Fruit fly (Drosophila melanogaster): ENCODE data around the gene squ.

squ gene

DNA sequence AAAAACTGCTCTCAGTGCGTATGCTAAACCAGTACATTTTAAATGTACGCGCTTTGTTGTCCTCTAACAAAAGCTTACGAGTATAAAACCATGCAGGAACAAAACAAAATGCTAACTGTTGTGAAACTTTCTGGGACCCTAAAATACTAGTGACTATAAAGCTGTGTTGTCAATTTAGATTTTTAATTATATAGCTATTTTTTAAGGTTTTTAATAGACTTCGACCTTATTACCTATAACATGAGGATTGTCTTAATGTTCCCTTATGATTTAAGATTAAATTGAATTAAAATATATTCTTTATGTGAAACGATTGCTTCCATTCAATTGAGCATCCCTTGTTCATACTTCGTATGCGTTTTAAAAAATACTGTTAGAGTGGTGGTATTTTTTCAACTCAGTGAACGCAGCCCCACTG, 23.2 kb upstream of the squ start:
- TF ChIP-seq slou (GFP tag; optimal IDR thresholded peaks at IDR 0.05): peak; percentile 39
- TF ChIP-seq CG1647 (GFP tag; optimal IDR thresholded peaks at IDR 0.05): peak; percentile 34
- peak; percentile 73 for TF ChIP-seq lilli (GFP tag; optimal IDR thresholded peaks at IDR 0.05)
- TF ChIP-seq Fer2 (tag; optimal IDR thresholded peaks at IDR 0.05): peak; percentile 14
- TF ChIP-seq CG17829 (tag; optimal IDR thresholded peaks at IDR 0.05): peak; percentile 82
- TF ChIP-seq CG4617 (GFP tag; optimal IDR thresholded peaks at IDR 0.05; ENCODE audit: borderline replicate concordance): peak; percentile 44
- peak; percentile 10 for TF ChIP-seq CG10462 (GFP tag; optimal IDR thresholded peaks at IDR 0.05)
- TF ChIP-seq chif (GFP tag; optimal IDR thresholded peaks at IDR 0.05): peak; percentile 12 to 50
- peak; percentile 2 for TF ChIP-seq CG30431 (GFP tag; optimal IDR thresholded peaks at IDR 0.05)
- peak; percentile 6 for TF ChIP-seq CG10565 (GFP tag; optimal IDR thresholded peaks at IDR 0.05)
- TF ChIP-seq sima (GFP tag; optimal IDR thresholded peaks at IDR 0.05): no peak
- TF ChIP-seq CG6654 (GFP tag; optimal IDR thresholded peaks at IDR 0.05): no peak
- TF ChIP-seq CG17912 (GFP tag; optimal IDR thresholded peaks at IDR 0.05): no peak
- TF ChIP-seq CG14667 (GFP tag; IDR thresholded peaks at IDR 0.05): peak; percentile 78
- peak; percentile 72 for TF ChIP-seq lmd (GFP tag; IDR thresholded peaks at IDR 0.05)
- TF ChIP-seq D19A (tag; optimal IDR thresholded peaks at IDR 0.05): peak; percentile 53
- TF ChIP-seq kah (GFP tag; optimal IDR thresholded peaks at IDR 0.05): no peak
- peak; percentile 55 for TF ChIP-seq CG15514 (GFP tag; optimal IDR thresholded peaks at IDR 0.05)
- peak; percentile 44; the same call in 1 of the 2 replicates for TF ChIP-seq NFAT (GFP tag; IDR thresholded peaks at IDR 0.05)
- TF ChIP-seq CG7271 (tag; optimal IDR thresholded peaks at IDR 0.05): peak; percentile 32
- TF ChIP-seq CG13894 (tag; optimal IDR thresholded peaks at IDR 0.05): no peak
- TF ChIP-seq Pdp1 (GFP tag; optimal IDR thresholded peaks at IDR 0.05): peak; percentile 27 to 50
- no peak for TF ChIP-seq Lim3 (GFP tag; IDR thresholded peaks at IDR 0.05)
- TF ChIP-seq Dbx (GFP tag; IDR thresholded peaks at IDR 0.05): peak; percentile 81
- peak; percentile 87 for TF ChIP-seq CG12391 (tag; optimal IDR thresholded peaks at IDR 0.05)
- no peak for TF ChIP-seq eve (GFP tag; optimal IDR thresholded peaks at IDR 0.05)
- peak; percentile 27; the same call in 1 of the 2 replicates for TF ChIP-seq danr (GFP tag; IDR thresholded peaks at IDR 0.05)
- peak; percentile 95 for TF ChIP-seq E2f2 (GFP tag; IDR thresholded peaks at IDR 0.05)
- TF ChIP-seq CG3838 (GFP tag; optimal IDR thresholded peaks at IDR 0.05): peak; percentile 30
- TF ChIP-seq org-1 (GFP tag; optimal IDR thresholded peaks at IDR 0.05): no peak
- TF ChIP-seq CG12155 (GFP tag; optimal IDR thresholded peaks at IDR 0.05): peak; percentile 70
- peak; percentile 66 for TF ChIP-seq CG11456 (GFP tag; IDR thresholded peaks at IDR 0.05)
- peak; percentile 18 for TF ChIP-seq az2 (GFP tag; optimal IDR thresholded peaks at IDR 0.05)
- no peak for TF ChIP-seq Trl (optimal IDR thresholded peaks at IDR 0.05)
- peak; percentile 15 for TF ChIP-seq Trl (GFP tag; optimal IDR thresholded peaks at IDR 0.05)
- TF ChIP-seq Dip2 (GFP tag; IDR thresholded peaks at IDR 0.05): no peak
- TF ChIP-seq Ets97D (GFP tag; optimal IDR thresholded peaks at IDR 0.05): peak; percentile 58
- peak; percentile 76 for TF ChIP-seq CG10267 (tag; optimal IDR thresholded peaks at IDR 0.05)
- TF ChIP-seq Blimp-1 (GFP tag; optimal IDR thresholded peaks at IDR 0.05): peak; percentile 70
- no peak for TF ChIP-seq CG17359 (tag; optimal IDR thresholded peaks at IDR 0.05)
- TF ChIP-seq vnd (GFP tag; IDR thresholded peaks at IDR 0.05; ENCODE audit: partially characterized antibody): no peak
- TF ChIP-seq CG12942 (GFP tag; optimal IDR thresholded peaks at IDR 0.05): peak; percentile 26
- TF ChIP-seq gfzf (GFP tag; optimal IDR thresholded peaks at IDR 0.05): peak; percentile 76
- peak; percentile 86 for TF ChIP-seq nmo (GFP tag; optimal IDR thresholded peaks at IDR 0.05)
- peak; percentile 65; the same call in 1 of the 3 replicates for TF ChIP-seq ci (GFP tag; IDR thresholded peaks at IDR 0.05)
- TF ChIP-seq grau (tag; optimal IDR thresholded peaks at IDR 0.05): peak; percentile 77
- TF ChIP-seq dimm (GFP tag; IDR thresholded peaks at IDR 0.05): no peak
- peak; percentile 37 for TF ChIP-seq CG10654 (GFP tag; optimal IDR thresholded peaks at IDR 0.05)
- no peak for TF ChIP-seq tna (GFP tag; IDR thresholded peaks at IDR 0.05; ENCODE audit: partially characterized antibody)
- TF ChIP-seq dysf (GFP tag; IDR thresholded peaks at IDR 0.05): peak; percentile 83
- TF ChIP-seq CG2202 (tag; optimal IDR thresholded peaks at IDR 0.05): peak; percentile 37

Data from whole organism, embryonic.